Worm (Caenorhabditis elegans): ENCODE measurements around the gene let-413.

Gene let-413

ce11 chrV:8013901-8014388 lies 36.4 kb upstream of the let-413 start, which contains the start of gene Y97E10AR.6 (continued):
- TF ChIP-seq Y105C5A.15 (GFP tag; IDR thresholded peaks at IDR 0.05): no peak
- TF ChIP-seq mep-1 (tag; optimal IDR thresholded peaks at IDR 0.05): peak; percentile 35
- TF ChIP-seq ces-1 (GFP tag; optimal IDR thresholded peaks at IDR 0.05): no peak
- TF ChIP-seq jun-1 (tag; optimal IDR thresholded peaks at IDR 0.05): no peak
- no peak for TF ChIP-seq lin-13 (GFP tag; optimal IDR thresholded peaks at IDR 0.05)
- TF ChIP-seq nhr-76 (tag; optimal IDR thresholded peaks at IDR 0.05): no peak
- TF ChIP-seq unc-39 (tag; optimal IDR thresholded peaks at IDR 0.05): no peak
- TF ChIP-seq F26F4.8 (GFP tag; conservative IDR thresholded peaks at IDR 0.05): no peak
- TF ChIP-seq egl-43 (GFP tag; IDR thresholded peaks at IDR 0.05): no peak
- peak; percentile 47 for TF ChIP-seq mes-2 (tag; optimal IDR thresholded peaks at IDR 0.05; ENCODE audit: poor library complexity, severe bottlenecking)
- no peak for TF ChIP-seq attf-4 (tag; optimal IDR thresholded peaks at IDR 0.05)
- TF ChIP-seq spr-3 (GFP tag; optimal IDR thresholded peaks at IDR 0.05): no peak
- peak; percentile 43 for TF ChIP-seq nhr-28 (tag; optimal IDR thresholded peaks at IDR 0.05)
- no peak for TF ChIP-seq F37D6.2 (tag; optimal IDR thresholded peaks at IDR 0.05)
- TF ChIP-seq hmg-1.1 (GFP tag; IDR thresholded peaks at IDR 0.05): 0 out of 2 replicates have a peak, but pooled peaks have one; percentile 22
- no peak for TF ChIP-seq lir-3 (tag; optimal IDR thresholded peaks at IDR 0.05)
- TF ChIP-seq duxl-1 (tag; optimal IDR thresholded peaks at IDR 0.05; ENCODE audit: poor library complexity): no peak
- peak; percentile 70 for TF ChIP-seq lin-38 (GFP tag; IDR thresholded peaks at IDR 0.05)
- TF ChIP-seq nhr-41 (GFP tag; IDR thresholded peaks at IDR 0.05): no peak
- no peak for TF ChIP-seq nhr-77 (tag; optimal IDR thresholded peaks at IDR 0.05)
- no peak for TF ChIP-seq unc-62 (GFP tag; optimal IDR thresholded peaks at IDR 0.05 in 1 of 2)
- no peak for TF ChIP-seq unc-62 (tag; optimal IDR thresholded peaks at IDR 0.05)
- no peak for TF ChIP-seq zip-2 (tag; optimal IDR thresholded peaks at IDR 0.05)
- peak; percentile 31 for TF ChIP-seq T20F7.1 (GFP tag; optimal IDR thresholded peaks at IDR 0.05)
- peak; percentile 25 for TF ChIP-seq dve-1 (tag; optimal IDR thresholded peaks at IDR 0.05; ENCODE audit: insufficient read depth)
- TF ChIP-seq zag-1 (tag; optimal IDR thresholded peaks at IDR 0.05): no peak

ce11 chrV:8012032-8012431 lies 34.5 kb upstream of the let-413 start, which contains the start of gene rpb-9:
Gene rpb-9, minus strand, starts transcription at chrV:8012345.
- no peak for TF ChIP-seq egl-27 (tag; optimal IDR thresholded peaks at IDR 0.05)
- no peak for TF ChIP-seq zfp-2 (tag; optimal IDR thresholded peaks at IDR 0.05)
- no peak for TF ChIP-seq daf-16 (GFP tag; optimal IDR thresholded peaks at IDR 0.05)
- peak; percentile 3 for TF ChIP-seq daf-16 (tag; optimal IDR thresholded peaks at IDR 0.05)
- TF ChIP-seq ama-1 (optimal IDR thresholded peaks at IDR 0.05): peak; percentile 57
- no peak for TF ChIP-seq F37D6.2 (tag; optimal IDR thresholded peaks at IDR 0.05)
- no peak for TF ChIP-seq lin-15B (tag; optimal IDR thresholded peaks at IDR 0.05)
- TF ChIP-seq cey-2 (tag; optimal IDR thresholded peaks at IDR 0.05; ENCODE audit: borderline replicate concordance, insufficient read depth): no peak
- no peak for TF ChIP-seq set-16 (GFP tag; IDR thresholded peaks at IDR 0.05)
- peak; percentile 39 for TF ChIP-seq lin-38 (GFP tag; IDR thresholded peaks at IDR 0.05)
- no peak for TF ChIP-seq hif-1 (tag; optimal IDR thresholded peaks at IDR 0.05)
- peak; percentile 1 for TF ChIP-seq dve-1 (tag; optimal IDR thresholded peaks at IDR 0.05; ENCODE audit: insufficient read depth)
- peak; percentile 8 for TF ChIP-seq F49E8.2 (tag; optimal IDR thresholded peaks at IDR 0.05; ENCODE audit: borderline replicate concordance)
- TF ChIP-seq nhr-102 (tag; optimal IDR thresholded peaks at IDR 0.05): peak; percentile 4
- TF ChIP-seq nhr-6 (tag; optimal IDR thresholded peaks at IDR 0.05): no peak
- TF ChIP-seq mes-2 (tag; optimal IDR thresholded peaks at IDR 0.05; ENCODE audit: poor library complexity, severe bottlenecking): peak; percentile 35
- TF ChIP-seq lin-1 (GFP tag; IDR thresholded peaks at IDR 0.05): peak; percentile 53; the same call in 1 of the 2 replicates
- TF ChIP-seq mxl-2 (GFP tag; conservative IDR thresholded peaks at IDR 0.05): no peak
- TF ChIP-seq T26A8.4 (GFP tag; IDR thresholded peaks at IDR 0.05): peak; percentile 43; the same call in 1 of the 2 replicates
- TF ChIP-seq snpc-1.2 (GFP tag; IDR thresholded peaks at IDR 0.05): no peak
- no peak for TF ChIP-seq F26F4.8 (GFP tag; conservative IDR thresholded peaks at IDR 0.05)
- no peak for TF ChIP-seq hlh-30 (tag; optimal IDR thresholded peaks at IDR 0.05; ENCODE audit: insufficient read depth)

All from whole organism, L4 larva.